Worm (Caenorhabditis elegans): ENCODE results near the gene C46C11.4.
A peak's percentile ranks its signal among the peaks of the same experiment; 100 is the strongest.

C46C11.4 gene

DNA sequence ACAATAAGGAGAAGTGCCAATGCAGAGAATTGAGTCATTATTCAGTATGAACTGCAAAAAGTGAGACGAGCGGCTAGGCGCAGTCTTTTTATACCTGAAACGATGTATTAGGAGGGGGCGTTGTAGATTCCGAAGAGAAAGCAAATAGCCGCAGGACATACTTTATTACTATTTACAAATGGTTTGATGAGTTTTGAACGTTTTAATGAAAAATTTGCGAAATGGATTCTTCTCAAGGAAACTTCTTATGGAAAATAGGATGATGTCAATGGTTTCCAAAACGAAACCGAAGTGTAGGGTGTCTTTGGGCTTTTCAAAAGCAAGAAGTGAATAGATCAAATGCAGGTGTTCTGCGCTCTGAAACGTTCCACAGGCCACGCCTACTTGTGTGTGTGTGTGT, 31.0 kb upstream of the C46C11.4 start, which contains the start of gene flp-11:
Gene flp-11 (minus strand): TSS at position 101 of the 400 bp plus-strand sequence.
- TF ChIP-seq ceh-63 (GFP tag; optimal IDR thresholded peaks at IDR 0.05) (no peak), tbx-2 (tag; optimal IDR thresholded peaks at IDR 0.05) (no peak), alr-1 (tag; optimal IDR thresholded peaks at IDR 0.05; ENCODE audit: borderline replicate concordance) (no peak), fkh-10 (GFP tag; optimal IDR thresholded peaks at IDR 0.05) (no peak), sptf-1 (tag; optimal IDR thresholded peaks at IDR 0.05) (no peak), nhr-84 (tag; optimal IDR thresholded peaks at IDR 0.05) (no peak), elt-2 (tag; optimal IDR thresholded peaks at IDR 0.05) (no peak), nhr-77 (tag; optimal IDR thresholded peaks at IDR 0.05) (no peak), pag-3 (tag; optimal IDR thresholded peaks at IDR 0.05; ENCODE audit: borderline replicate concordance, insufficient read depth) (no peak), nhr-12 (tag; optimal IDR thresholded peaks at IDR 0.05) (no peak), nhr-19 (GFP tag; conservative IDR thresholded peaks at IDR 0.05) (no peak), zip-4 (GFP tag; optimal IDR thresholded peaks at IDR 0.05) (no peak), vab-15 (tag; optimal IDR thresholded peaks at IDR 0.05) (no peak), lir-3 (tag; optimal IDR thresholded peaks at IDR 0.05; ENCODE audit: poor library complexity) (no peak), isw-1 (GFP tag; IDR thresholded peaks at IDR 0.05) (no peak), sox-4 (tag; optimal IDR thresholded peaks at IDR 0.05) (no peak), ama-1 (optimal IDR thresholded peaks at IDR 0.05) (no peak), nhr-11 (tag; optimal IDR thresholded peaks at IDR 0.05) (no peak)

DNA sequence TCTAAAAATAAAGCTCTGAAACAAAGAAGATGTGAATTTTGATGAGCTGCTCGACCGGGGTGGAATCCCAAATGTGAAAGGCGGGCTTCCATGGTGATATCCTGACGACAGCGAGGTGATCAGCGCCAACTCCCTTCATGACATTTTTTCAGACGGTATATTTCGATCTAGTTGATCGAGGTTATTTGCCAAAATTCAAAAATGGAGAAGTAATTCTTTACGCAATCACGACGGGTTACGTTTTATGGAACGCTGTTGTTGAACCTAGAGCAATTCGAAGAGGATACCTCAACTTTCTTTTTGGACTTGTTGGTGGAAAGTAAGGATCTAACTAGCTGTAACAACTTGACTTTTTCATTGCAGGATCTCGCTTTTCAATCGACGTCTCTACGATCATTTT, 29.7 kb upstream of the C46C11.4 start:
- TF ChIP-seq lsy-2 (tag; optimal IDR thresholded peaks at IDR 0.05) (no peak), fkh-8 (tag; optimal IDR thresholded peaks at IDR 0.05) (no peak), snu-23 (GFP tag; optimal IDR thresholded peaks at IDR 0.05) (no peak), mdl-1 (tag; optimal IDR thresholded peaks at IDR 0.05) (no peak), lin-35 (GFP tag; optimal IDR thresholded peaks at IDR 0.05) (no peak), nhr-85 (tag) (no peak), lin-15B (tag; optimal IDR thresholded peaks at IDR 0.05) (no peak), ztf-11 (tag; optimal IDR thresholded peaks at IDR 0.05) (no peak), ceh-63 (GFP tag; optimal IDR thresholded peaks at IDR 0.05) (no peak), ces-1 (GFP tag; optimal IDR thresholded peaks at IDR 0.05) (no peak), egl-27 (tag; optimal IDR thresholded peaks at IDR 0.05) (no peak), unc-86 (tag; optimal IDR thresholded peaks at IDR 0.05) (no peak), zag-1 (tag; optimal IDR thresholded peaks at IDR 0.05) (no peak), tbx-2 (tag; optimal IDR thresholded peaks at IDR 0.05) (no peak), fkh-10 (GFP tag; optimal IDR thresholded peaks at IDR 0.05) (no peak), ceh-88 (GFP tag; IDR thresholded peaks at IDR 0.05) (no peak)

ce11 chrX:4673165-4673756, 26.3 kb upstream of the C46C11.4 start, which contains the start of gene tmem-135:
Gene tmem-135 (plus strand): TSS chrX:4673706.
- TF ChIP-seq nhr-76 (tag; optimal IDR thresholded peaks at IDR 0.05) (no peak), elt-2 (tag; optimal IDR thresholded peaks at IDR 0.05) (peak; percentile 49), alr-1 (tag; optimal IDR thresholded peaks at IDR 0.05; ENCODE audit: borderline replicate concordance) (no peak), lin-14 (GFP tag; optimal IDR thresholded peaks at IDR 0.05) (peak; percentile 3), elt-3 (tag; optimal IDR thresholded peaks at IDR 0.05) (peak in 1 of 6 experiments; percentile 36), swsn-7 (tag; optimal IDR thresholded peaks at IDR 0.05) (no peak), unc-130 (tag; optimal IDR thresholded peaks at IDR 0.05) (no peak), mep-1 (tag; optimal IDR thresholded peaks at IDR 0.05) (no peak), nhr-20 (tag; optimal IDR thresholded peaks at IDR 0.05) (peak; percentile 8), lin-35 (GFP tag; optimal IDR thresholded peaks at IDR 0.05) (peak in 1 of 2 experiments; percentile 34), hlh-4 (tag; optimal IDR thresholded peaks at IDR 0.05) (no peak)

Data from whole organism, L1 larva.